Worm (Caenorhabditis elegans) whole organism, L4/young adult: Measurements from ENCODE around the gene mcm-10.

Experiments used
- W03F9.2 ChIP-seq: fragments of 150-350 bp; optimal IDR thresholded peaks from 2 replicates; lab custom pipeline; 2014; ENCODE audit warnings: missing biosample characterization, missing genetic modification characterization
- dao-5 ChIP-seq: sonication (generic microtip); optimal IDR thresholded peaks from 2 replicates; lab custom pipeline; 2016; ENCODE audit warnings: missing genotype, missing genetic modification characterization, moderate library complexity, missing compliant biosample characterization
- him-1 ChIP-seq: sonication (generic microtip); optimal IDR thresholded peaks from 2 replicates; lab custom pipeline; 2016; ENCODE audit warnings: missing genotype, missing genetic modification reagents, missing genetic modification characterization, missing compliant biosample characterization

DNA sequence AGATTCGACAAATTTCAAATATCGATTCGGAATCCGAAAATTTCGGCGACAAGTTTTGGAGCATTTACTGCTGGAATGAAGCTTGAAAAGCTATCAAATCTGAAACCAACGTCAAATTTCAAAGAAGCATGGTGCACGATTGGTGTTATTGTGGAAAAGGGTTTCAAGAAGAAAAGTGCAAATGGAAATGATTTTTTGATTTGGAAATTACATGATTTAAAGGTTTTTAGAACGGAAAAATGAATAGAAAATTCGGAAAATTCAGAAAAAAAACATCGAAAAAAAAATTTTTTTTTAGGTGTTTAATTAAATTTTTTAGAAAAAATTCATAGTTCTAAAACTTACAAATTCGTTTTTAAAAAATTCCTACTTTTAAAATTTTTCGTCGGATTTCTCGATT lies 761 bp downstream of the mcm-10 start, which contains the start of gene teg-1:
- TF ChIP-seq W03F9.2 (tag; lab: Kevin White, UChicago) (no peak), him-1 (tag; lab: Kevin White, UChicago) (no peak), dao-5 (no peak)
